Worm (Caenorhabditis elegans) whole organism, L4/young adult: ENCODE results near the gene catp-6.

Experiments used
- W03F9.2 ChIP-seq: fragments of 150-350 bp; optimal IDR thresholded peaks from 2 replicates; lab custom pipeline; 2014; ENCODE audit warnings: missing biosample characterization, missing genetic modification characterization
- dao-5 ChIP-seq: sonication (generic microtip); optimal IDR thresholded peaks from 2 replicates; lab custom pipeline; 2016; ENCODE audit warnings: missing genotype, missing genetic modification characterization, moderate library complexity, missing compliant biosample characterization
- him-1 ChIP-seq: sonication (generic microtip); optimal IDR thresholded peaks from 2 replicates; lab custom pipeline; 2016; ENCODE audit warnings: missing genotype, missing genetic modification reagents, missing genetic modification characterization, missing compliant biosample characterization

The catp-6 gene

DNA sequence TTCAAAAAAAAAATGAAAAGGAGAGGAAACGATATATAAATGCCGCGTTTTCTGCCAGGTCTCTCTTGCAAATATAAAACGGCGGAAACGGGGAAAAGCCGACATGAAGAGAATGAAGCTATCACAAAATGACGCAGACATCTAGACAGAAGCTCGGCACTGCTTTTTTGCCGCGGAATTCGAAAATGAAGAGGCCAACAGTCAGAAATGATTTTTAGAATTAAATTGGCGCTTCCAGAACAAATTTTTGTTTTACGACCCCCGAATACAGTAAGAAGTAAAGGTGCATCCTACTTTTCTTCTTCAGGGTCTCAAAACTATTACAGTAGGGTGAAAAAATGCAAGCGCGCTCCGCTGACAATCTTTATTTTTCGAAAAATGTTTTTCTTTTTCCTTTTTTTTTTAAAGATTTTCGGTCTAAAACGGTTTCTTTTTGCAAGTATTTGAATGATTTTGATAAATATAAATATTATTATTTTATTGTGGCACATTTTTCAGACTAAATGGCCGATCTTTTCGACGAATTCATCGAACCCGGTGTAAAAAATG is 890 bp upstream of the catp-6 start, which contains the start of gene mtr-4:
Gene mtr-4 (plus strand): TSS at position 499 of the 549 bp plus-strand sequence.
- TF ChIP-seq W03F9.2 (tag; lab: Kevin White, UChicago) (peak; percentile 48), him-1 (tag; lab: Kevin White, UChicago) (no peak), dao-5 (tag; lab: Kevin White, UChicago) (no peak)

DNA sequence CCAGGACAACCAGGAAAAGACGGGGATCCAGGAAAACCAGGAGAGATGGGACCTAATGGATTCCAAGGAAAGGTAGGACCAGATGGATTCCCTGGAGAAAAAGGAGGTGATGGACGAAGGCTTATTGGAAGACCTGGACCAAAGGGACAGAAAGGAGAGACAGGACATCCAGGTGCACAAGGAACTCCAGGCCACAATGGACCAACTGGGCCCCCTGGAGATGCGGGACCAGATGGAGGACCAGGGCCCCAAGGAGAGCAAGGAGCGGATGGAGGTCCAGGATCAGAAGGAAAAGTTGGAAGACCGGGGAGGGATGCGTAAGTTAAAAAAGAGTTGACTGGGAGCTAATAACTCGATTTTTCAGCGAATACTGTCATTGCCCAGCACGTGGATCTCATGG is 1.8 kb downstream of the catp-6 start:
- TF ChIP-seq him-1 (tag; lab: Kevin White, UChicago) (no peak), dao-5 (tag; lab: Kevin White, UChicago) (no peak), W03F9.2 (tag; lab: Kevin White, UChicago) (no peak)

DNA sequence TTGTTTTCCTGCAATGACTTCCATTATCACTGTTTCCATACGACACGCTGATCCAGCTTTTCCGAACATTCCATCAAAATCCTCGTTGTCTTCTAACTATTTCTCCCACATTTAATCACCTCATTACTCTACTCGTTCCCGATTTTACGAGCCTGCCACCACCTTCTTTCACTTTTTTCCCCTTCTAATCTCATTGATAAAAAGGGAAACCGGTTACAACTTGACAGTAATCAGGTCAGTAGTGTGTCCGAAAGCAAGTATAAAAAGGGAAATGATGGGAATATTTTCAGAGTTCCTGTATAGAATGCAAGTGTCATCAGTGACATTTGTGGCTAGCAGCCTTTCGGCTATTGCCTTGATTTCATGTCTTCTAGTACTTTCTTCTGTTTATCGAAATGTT is 2.8 kb downstream of the catp-6 start, which contains the start of gene col-123:
Gene col-123 (plus strand): TSS at position 301 of the 400 bp plus-strand sequence.
- TF ChIP-seq W03F9.2 (tag; lab: Kevin White, UChicago) (no peak), him-1 (tag; lab: Kevin White, UChicago) (no peak), dao-5 (tag; lab: Kevin White, UChicago) (no peak)

- TF ChIP-seq him-1 (tag; lab: Kevin White, UChicago): no peak
- TF ChIP-seq dao-5 (tag; lab: Kevin White, UChicago): no peak
- TF ChIP-seq W03F9.2 (tag; lab: Kevin White, UChicago): no peak
Observed at ce11 chrIV:9815432-9815831, 8.9 kb downstream of the catp-6 start, which contains the start of gene egl-20. egl-20 (minus strand) TSS chrIV:9815532.

- TF ChIP-seq W03F9.2 (tag; lab: Kevin White, UChicago): no peak
- TF ChIP-seq dao-5 (tag; lab: Kevin White, UChicago): no peak
- TF ChIP-seq him-1 (tag; lab: Kevin White, UChicago): no peak
Observed at ce11 chrIV:9811487-9811886, 12.9 kb downstream of the catp-6 start.

DNA sequence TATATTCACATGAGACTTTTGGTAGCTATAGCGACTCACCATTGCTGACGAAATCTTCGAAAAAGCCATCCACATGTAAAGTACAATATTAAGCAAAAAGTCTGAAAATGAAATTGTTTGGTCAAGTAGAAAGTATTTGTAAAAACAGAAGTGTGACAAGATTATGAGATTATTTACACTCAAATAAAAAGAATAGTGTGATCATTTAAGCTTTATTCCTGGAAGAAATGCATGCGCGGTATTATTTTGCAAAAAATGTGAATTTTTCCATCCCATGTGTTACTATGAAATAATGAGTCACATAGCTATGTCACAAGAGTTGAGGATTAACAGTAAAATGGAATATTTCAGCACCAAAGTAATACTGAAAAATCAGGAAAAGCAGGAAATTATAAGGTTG is 13.7 kb downstream of the catp-6 start, which contains the start of gene dct-15:
Gene dct-15 (minus strand): TSS at position 101 of the 400 bp plus-strand sequence.
- no peak for TF ChIP-seq him-1 (tag; lab: Kevin White, UChicago)

ce11 chrIV:9803544-9803943 is 20.8 kb downstream of the catp-6 start:
- no peak for TF ChIP-seq him-1 (tag; lab: Kevin White, UChicago)
- no peak for TF ChIP-seq dao-5 (tag; lab: Kevin White, UChicago)
- peak; percentile 25 for TF ChIP-seq W03F9.2 (tag; lab: Kevin White, UChicago)

ce11 chrIV:9802711-9803110 is 21.7 kb downstream of the catp-6 start, which contains the start of gene fat-3:
fat-3 (plus strand) TSS chrIV:9803023.
- no peak for TF ChIP-seq him-1 (tag; lab: Kevin White, UChicago)
- TF ChIP-seq W03F9.2 (tag; lab: Kevin White, UChicago): no peak
- no peak for TF ChIP-seq dao-5 (tag; lab: Kevin White, UChicago)

DNA sequence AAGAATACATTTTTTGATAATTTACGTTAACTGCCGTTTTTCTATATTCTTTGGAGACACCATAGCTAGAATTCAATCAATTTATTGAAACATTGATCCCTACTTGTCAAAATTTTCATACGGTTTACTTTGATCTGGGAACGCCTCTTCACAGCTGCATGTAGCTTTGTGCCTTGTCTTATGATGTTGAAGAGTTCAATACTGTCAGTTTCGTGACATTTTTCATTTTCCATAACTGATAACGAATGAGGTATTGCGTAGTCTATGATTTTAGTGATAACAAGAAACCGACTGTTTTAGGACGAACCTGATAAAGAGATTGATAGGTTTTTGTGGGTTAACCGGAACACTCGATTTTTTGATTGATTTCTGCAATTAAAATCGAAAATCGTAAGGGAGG is 23.0 kb downstream of the catp-6 start:
- no peak for TF ChIP-seq dao-5 (tag; lab: Kevin White, UChicago)
- TF ChIP-seq W03F9.2 (tag; lab: Kevin White, UChicago): peak; percentile 2

- TF ChIP-seq dao-5 (tag; lab: Kevin White, UChicago) (no peak), him-1 (tag; lab: Kevin White, UChicago) (no peak), W03F9.2 (tag; lab: Kevin White, UChicago) (no peak)
Observed at ce11 chrIV:9799664-9800063, 24.7 kb downstream of the catp-6 start.

DNA sequence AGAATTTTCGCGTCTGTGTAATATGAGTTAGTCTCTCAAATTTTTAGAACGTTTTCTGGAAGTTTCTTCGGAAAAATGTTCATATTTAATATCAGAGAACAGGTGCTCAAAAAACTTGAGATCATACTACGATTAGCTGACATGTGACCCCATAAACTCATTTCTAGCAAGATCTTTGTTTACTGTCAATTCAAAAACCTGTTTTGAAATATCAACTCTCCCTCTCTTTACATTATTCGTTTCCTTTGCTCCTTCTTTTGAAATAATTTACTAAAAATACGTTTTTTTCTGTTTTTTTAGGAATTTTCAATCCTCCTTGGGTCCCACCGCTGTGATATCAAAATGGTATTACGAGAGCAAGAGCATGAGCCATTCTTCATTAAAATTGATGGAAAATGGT is 25.3 kb downstream of the catp-6 start, which contains the start of gene fat-4:
Gene fat-4 (plus strand): TSS at position 301 of the 400 bp plus-strand sequence.
- TF ChIP-seq him-1 (tag; lab: Kevin White, UChicago) (no peak), W03F9.2 (tag; lab: Kevin White, UChicago) (no peak), dao-5 (tag; lab: Kevin White, UChicago) (no peak)

ce11 chrIV:9798307-9798706 is 26.1 kb downstream of the catp-6 start:
- TF ChIP-seq him-1 (tag; lab: Kevin White, UChicago) (no peak), dao-5 (tag; lab: Kevin White, UChicago) (no peak), W03F9.2 (tag; lab: Kevin White, UChicago) (no peak)

DNA sequence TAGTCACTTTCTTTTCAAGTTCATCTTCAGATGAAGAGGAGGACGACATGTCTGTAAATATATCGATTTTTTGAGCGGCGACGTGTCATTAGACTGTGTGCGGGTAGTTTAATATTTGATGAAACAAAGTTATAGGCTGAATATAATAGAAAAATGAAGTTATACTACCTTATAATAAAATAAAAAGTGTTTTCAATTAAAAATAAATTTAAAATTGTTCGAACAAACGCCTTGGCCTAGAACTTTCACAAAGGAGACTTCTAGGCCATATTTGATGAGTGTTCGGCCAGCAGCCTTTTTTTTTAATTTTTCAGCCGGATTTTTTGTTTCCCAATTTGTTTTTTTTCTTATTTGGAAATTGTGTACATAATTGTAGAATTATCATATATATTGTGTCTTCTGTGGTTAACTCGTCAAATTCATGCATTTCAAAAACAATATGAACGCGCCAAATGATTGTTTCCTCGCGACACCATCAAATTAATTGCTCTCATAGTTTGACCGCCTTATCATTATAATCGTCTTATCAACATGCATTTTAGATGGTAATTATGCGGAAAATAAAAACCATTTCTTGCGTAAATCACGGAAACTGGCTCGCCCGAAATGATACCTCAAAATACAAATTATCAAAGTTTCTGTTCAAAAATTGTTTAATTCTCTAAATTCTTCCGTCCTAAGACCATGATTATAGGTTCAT is 26.9 kb downstream of the catp-6 start, which contains the start of gene T13F2.2:
Gene T13F2.2 (minus strand): TSS at position 51 of the 700 bp plus-strand sequence.
- no peak for TF ChIP-seq him-1 (tag; lab: Kevin White, UChicago)
- TF ChIP-seq W03F9.2 (tag; lab: Kevin White, UChicago): no peak
- TF ChIP-seq dao-5 (tag; lab: Kevin White, UChicago): no peak
